Fruit fly (Drosophila melanogaster) whole organism, prepupa: Measurements from ENCODE around the gene Hrd3.

Experiments
- CG16779 ChIP-seq: fragments of 200-800 bp; sonication (Bioruptor generic); optimal IDR thresholded peaks from 3 replicates; lab custom pipeline; 2017; ENCODE audit warnings: missing biosample characterization, mild to moderate bottlenecking, missing genetic modification characterization
- CG3919 ChIP-seq: fragments of 200-800 bp; sonication (Bioruptor generic); optimal IDR thresholded peaks from 3 replicates; lab custom pipeline; 2016; ENCODE audit warnings: missing biosample characterization, missing genetic modification characterization
- CG6163 ChIP-seq: fragments of 200-800 bp; sonication (Bioruptor generic); IDR thresholded peaks from 3 replicates; pipeline ENCODE4 v1.3.6; 2022; ENCODE audit warnings: missing biosample characterization, missing genetic modification characterization
- CG8632 ChIP-seq: fragments of 200-800 bp; sonication (Bioruptor generic); optimal IDR thresholded peaks from 3 replicates; lab custom pipeline; 2016; ENCODE audit warnings: missing biosample characterization, missing genetic modification characterization
- Ets21C ChIP-seq: fragments of 200-800 bp; sonication (Bioruptor generic); optimal IDR thresholded peaks from 3 replicates; lab custom pipeline; 2016; ENCODE audit warnings: missing biosample characterization, missing genetic modification characterization
- OdsH ChIP-seq: fragments of 200-800 bp; sonication (Bioruptor generic); optimal IDR thresholded peaks from 3 replicates; lab custom pipeline; 2016; ENCODE audit warnings: missing biosample characterization, missing genetic modification characterization
- Sox15 ChIP-seq: fragments of 200-800 bp; sonication (Bioruptor generic); optimal IDR thresholded peaks from 3 replicates; lab custom pipeline; 2016; ENCODE audit warnings: missing biosample characterization, missing genetic modification characterization
- esn ChIP-seq: fragments of 200-800 bp; sonication (Bioruptor generic); optimal IDR thresholded peaks from 2 replicates; lab custom pipeline; 2016; ENCODE audit warnings: missing biosample characterization, mild to moderate bottlenecking, missing genetic modification characterization, moderate library complexity
- salr ChIP-seq, 2 experiments: fragments of 200-800 bp; sonication (Bioruptor generic); optimal IDR thresholded peaks; 3 replicates each; lab custom pipeline; 2016 to 2018; ENCODE audit warnings: missing biosample characterization in 2 of 2, missing genetic modification characterization in 2 of 2, mild to moderate bottlenecking in 1 of 2

- TF ChIP-seq CG3919 (peak; percentile 39), Sox15 (no peak), Ets21C (GFP tag; lab: Kevin White, UChicago) (no peak), OdsH (GFP tag; lab: Kevin White, UChicago) (no peak), salr (GFP tag; optimal IDR thresholded peaks at IDR 0.05; lab: Kevin White, UChicago) (no peak), CG8632 (GFP tag; lab: Kevin White, UChicago) (no peak), CG6163 (GFP tag; lab: Robert Waterston, UW) (no peak), esn (GFP tag; lab: Kevin White, UChicago) (peak; percentile 23), CG16779 (tag; lab: Kevin White, UChicago) (no peak)
These were observed 25.3 kb downstream of the Hrd3 start, which contains the start of the genes Hmgcr and Rpn9 for dm6 chr3R:23732990-23733512.
